Worm (Caenorhabditis elegans) whole organism, L1 larva: ENCODE data around the gene F46C5.7.
A peak's percentile ranks its signal among the peaks of the same experiment; 100 is the strongest.

Experiments
- C16A3.4 ChIP-seq: fragments of 150-350 bp; optimal IDR thresholded peaks from 2 replicates; lab custom pipeline; 2014; ENCODE audit warnings: missing biosample characterization, missing genetic modification characterization
- C34B4.2 ChIP-seq: sonication (generic microtip); optimal IDR thresholded peaks from 2 replicates; lab custom pipeline; 2017; ENCODE audit warnings: mild to moderate bottlenecking, missing genetic modification characterization, missing compliant biosample characterization
- Y116A8C.19 ChIP-seq: sonication (generic microtip); optimal IDR thresholded peaks from 2 replicates; lab custom pipeline; 2016; ENCODE audit warnings: missing compliant biosample characterization, missing genetic modification characterization, borderline replicate concordance
- aha-1 ChIP-seq: fragments of 150-350 bp; optimal IDR thresholded peaks from 2 replicates; lab custom pipeline; 2014; ENCODE audit warnings: missing biosample characterization, missing genetic modification characterization
- ama-1 ChIP-seq: fragments of 150-350 bp; optimal IDR thresholded peaks from 2 replicates; lab custom pipeline; 2014
- blmp-1 ChIP-seq: fragments of 150-350 bp; optimal IDR thresholded peaks from 2 replicates; lab custom pipeline; 2014; ENCODE audit warnings: missing biosample characterization, missing genetic modification characterization
- ceh-88 ChIP-seq: fragments of 200-800 bp; sonication (Bioruptor generic); IDR thresholded peaks from 2 replicates; pipeline ENCODE4 v1.3.6; 2022; ENCODE audit warnings: missing genetic modification characterization, missing compliant biosample characterization
- ceh-90 ChIP-seq: sonication (generic microtip); optimal IDR thresholded peaks from 2 replicates; lab custom pipeline; 2016; ENCODE audit warnings: missing genetic modification characterization, missing compliant biosample characterization
- dpl-1 ChIP-seq, 3 experiments: fragments of 150-350 bp in 2 of 3; sonication (generic microtip) in 1 of 3; optimal IDR thresholded peaks; 2 replicates each; lab custom pipeline; 2014 to 2017; ENCODE audit warnings: missing biosample characterization in 3 of 3, missing genetic modification characterization in 3 of 3, missing genetic modification reagents in 3 of 3
- dsc-1 ChIP-seq: sonication (generic microtip); optimal IDR thresholded peaks from 2 replicates; lab custom pipeline; 2016; ENCODE audit warnings: mild to moderate bottlenecking, missing genetic modification characterization, missing compliant biosample characterization
- egl-13 ChIP-seq: sonication (generic microtip); optimal IDR thresholded peaks from 2 replicates; lab custom pipeline; 2016; ENCODE audit warnings: missing genotype, missing genetic modification reagents, missing genetic modification characterization, missing compliant biosample characterization
- egl-27 ChIP-seq, 2 experiments: fragments of 150-350 bp in 1 of 2; sonication (generic microtip); optimal IDR thresholded peaks; 3 replicates each; lab custom pipeline; 2017 to 2018; ENCODE audit warnings: missing biosample characterization in 2 of 2, missing genetic modification characterization in 2 of 2, missing genetic modification reagents in 2 of 2
- elt-2 ChIP-seq: sonication (generic microtip); optimal IDR thresholded peaks from 2 replicates; lab custom pipeline; 2016; ENCODE audit warnings: missing genetic modification characterization, mild to moderate bottlenecking, inconsistent platforms, missing compliant biosample characterization, missing genetic modification reagents
- elt-3 ChIP-seq, 6 experiments: fragments of 150-350 bp in 1 of 6; sonication (generic microtip); optimal IDR thresholded peaks; 2 replicates each; lab custom pipeline; 2017 to 2018; ENCODE audit warnings: missing biosample characterization in 6 of 6, missing genetic modification characterization in 6 of 6, inconsistent platforms in 1 of 6
- ets-5 ChIP-seq: fragments of 200-800 bp; sonication (Bioruptor generic); IDR thresholded peaks from 2 replicates; pipeline ENCODE4 v1.3.6; 2022; ENCODE audit warnings: missing genetic modification characterization, missing compliant biosample characterization
- fkh-10 ChIP-seq: sonication (generic microtip); optimal IDR thresholded peaks from 2 replicates; lab custom pipeline; 2017; ENCODE audit warnings: missing biosample characterization, missing genetic modification reagents, missing genetic modification characterization
- fkh-4 ChIP-seq: sonication (generic microtip); optimal IDR thresholded peaks from 2 replicates; lab custom pipeline; 2016; ENCODE audit warnings: missing compliant biosample characterization, missing genetic modification characterization, borderline replicate concordance
- hpl-2 ChIP-seq: fragments of 150-350 bp; optimal IDR thresholded peaks from 2 replicates; lab custom pipeline; 2014; ENCODE audit warnings: missing biosample characterization, missing genetic modification reagents, missing genetic modification characterization
- jun-1 ChIP-seq: fragments of 150-350 bp; optimal IDR thresholded peaks from 2 replicates; lab custom pipeline; 2014; ENCODE audit warnings: missing biosample characterization, missing genetic modification reagents, missing genetic modification characterization
- lin-13 ChIP-seq: fragments of 150-350 bp; optimal IDR thresholded peaks from 2 replicates; lab custom pipeline; 2014; ENCODE audit warnings: missing biosample characterization, missing genetic modification reagents, missing genetic modification characterization
- lin-14 ChIP-seq: fragments of 200-800 bp; sonication (Bioruptor generic); optimal IDR thresholded peaks from 2 replicates; lab custom pipeline; 2018; ENCODE audit warnings: mild to moderate bottlenecking, missing genetic modification characterization, moderate library complexity, missing compliant biosample characterization
- lin-39 ChIP-seq: fragments of 150-350 bp; optimal IDR thresholded peaks from 2 replicates; lab custom pipeline; 2014; ENCODE audit warnings: missing biosample characterization, missing genetic modification reagents, missing genetic modification characterization
- lsy-2 ChIP-seq, 2 experiments: fragments of 150-350 bp; optimal IDR thresholded peaks; 2 replicates each; lab custom pipeline; 2014; ENCODE audit warnings: missing biosample characterization in 2 of 2, missing genetic modification characterization in 2 of 2
- mab-9 ChIP-seq: fragments of 200-800 bp; sonication (Bioruptor generic); IDR thresholded peaks from 2 replicates; pipeline ENCODE4 v1.3.6; 2022; ENCODE audit warnings: missing genetic modification reagents, missing genetic modification characterization, missing compliant biosample characterization
- mdl-1 ChIP-seq, 2 experiments: fragments of 150-350 bp; optimal IDR thresholded peaks; 2 replicates each; lab custom pipeline; 2014 to 2017; ENCODE audit warnings: missing biosample characterization in 2 of 2, missing genetic modification characterization in 2 of 2, inconsistent platforms in 1 of 2
- mep-1 ChIP-seq: fragments of 150-350 bp; optimal IDR thresholded peaks from 2 replicates; lab custom pipeline; 2014; ENCODE audit warnings: missing biosample characterization, missing genetic modification characterization
- nhr-12 ChIP-seq: sonication (generic microtip); optimal IDR thresholded peaks from 2 replicates; lab custom pipeline; 2017; ENCODE audit warnings: missing biosample characterization, missing genetic modification characterization
- nhr-19 ChIP-seq: fragments of 200-800 bp; sonication (Bioruptor generic); conservative IDR thresholded peaks from 2 replicates; pipeline ENCODE4 v1.3.6; 2022; ENCODE audit warnings: missing genetic modification characterization, missing compliant biosample characterization
- nhr-20 ChIP-seq: sonication (generic microtip); optimal IDR thresholded peaks from 2 replicates; lab custom pipeline; 2016; ENCODE audit warnings: mild to moderate bottlenecking, missing genetic modification characterization, missing compliant biosample characterization
- nhr-237 ChIP-seq: fragments of 150-350 bp; optimal IDR thresholded peaks from 2 replicates; lab custom pipeline; 2014; ENCODE audit warnings: missing biosample characterization, missing genetic modification characterization
- nhr-28 ChIP-seq: fragments of 150-350 bp; optimal IDR thresholded peaks from 2 replicates; lab custom pipeline; 2014; ENCODE audit warnings: missing biosample characterization, missing genetic modification characterization
- nhr-76 ChIP-seq: sonication (generic microtip); optimal IDR thresholded peaks from 2 replicates; lab custom pipeline; 2017; ENCODE audit warnings: missing biosample characterization, missing genetic modification characterization
- nhr-77 ChIP-seq: fragments of 150-350 bp; optimal IDR thresholded peaks from 2 replicates; lab custom pipeline; 2014; ENCODE audit warnings: missing biosample characterization, missing genetic modification characterization
- nhr-90 ChIP-seq: sonication (generic microtip); optimal IDR thresholded peaks from 2 replicates; lab custom pipeline; 2016; ENCODE audit warnings: mild to moderate bottlenecking, missing genetic modification characterization, missing compliant biosample characterization; ENCODE audit not compliant: poor library complexity
- pax-3 ChIP-seq: fragments of 200-800 bp; sonication (Bioruptor generic); optimal IDR thresholded peaks from 2 replicates; lab custom pipeline; 2018; ENCODE audit warnings: mild to moderate bottlenecking, missing genetic modification characterization, moderate library complexity, missing compliant biosample characterization
- rnt-1 ChIP-seq: sonication (generic microtip); optimal IDR thresholded peaks from 2 replicates; lab custom pipeline; 2016; ENCODE audit warnings: mild to moderate bottlenecking, missing genetic modification characterization, moderate library complexity, missing compliant biosample characterization
- skn-1 ChIP-seq: fragments of 150-350 bp; optimal IDR thresholded peaks from 2 replicates; lab custom pipeline; 2014; ENCODE audit warnings: missing biosample characterization, missing genetic modification characterization
- snpc-4 ChIP-seq: fragments of 150-350 bp; optimal IDR thresholded peaks from 2 replicates; lab custom pipeline; 2014; ENCODE audit warnings: missing biosample characterization, missing genetic modification characterization
- snu-23 ChIP-seq: sonication (generic microtip); optimal IDR thresholded peaks from 2 replicates; lab custom pipeline; 2016; ENCODE audit warnings: missing genetic modification characterization, missing compliant biosample characterization
- sox-4 ChIP-seq: sonication (generic microtip); optimal IDR thresholded peaks from 2 replicates; lab custom pipeline; 2016; ENCODE audit warnings: missing genetic modification characterization, missing compliant biosample characterization
- tbx-2 ChIP-seq: sonication (generic microtip); optimal IDR thresholded peaks from 2 replicates; lab custom pipeline; 2016; ENCODE audit warnings: missing genetic modification characterization, missing compliant biosample characterization
- unc-30 ChIP-seq: sonication (generic microtip); optimal IDR thresholded peaks from 2 replicates; lab custom pipeline; 2017; ENCODE audit warnings: missing biosample characterization, missing genetic modification characterization
- unc-62 ChIP-seq: fragments of 150-350 bp; optimal IDR thresholded peaks from 2 replicates; lab custom pipeline; 2014; ENCODE audit warnings: missing biosample characterization, missing genetic modification reagents, missing genetic modification characterization
- unc-86 ChIP-seq: sonication (generic microtip); optimal IDR thresholded peaks from 2 replicates; lab custom pipeline; 2016; ENCODE audit warnings: missing genetic modification characterization, missing compliant biosample characterization
- unc-98 ChIP-seq: fragments of 200-800 bp; sonication (Bioruptor generic); IDR thresholded peaks from 2 replicates; pipeline ENCODE4 v1.3.6; 2022; ENCODE audit warnings: missing genetic modification characterization, missing compliant biosample characterization
- vab-15 ChIP-seq: sonication (generic microtip); optimal IDR thresholded peaks from 2 replicates; lab custom pipeline; 2017; ENCODE audit warnings: missing genotype, mild to moderate bottlenecking, missing genetic modification characterization, missing compliant biosample characterization
- xbp-1 ChIP-seq: sonication (generic microtip); optimal IDR thresholded peaks from 2 replicates; lab custom pipeline; 2016; ENCODE audit warnings: missing genetic modification characterization, missing compliant biosample characterization
- zag-1 ChIP-seq: fragments of 150-350 bp; optimal IDR thresholded peaks from 2 replicates; lab custom pipeline; 2014; ENCODE audit warnings: missing biosample characterization, missing genetic modification characterization
- zip-4 ChIP-seq: fragments of 200-800 bp; sonication (Bioruptor generic); optimal IDR thresholded peaks from 2 replicates; lab custom pipeline; 2018; ENCODE audit warnings: mild to moderate bottlenecking, missing genetic modification characterization, moderate library complexity, missing compliant biosample characterization
- ztf-4 ChIP-seq: fragments of 150-350 bp; optimal IDR thresholded peaks from 2 replicates; lab custom pipeline; 2014; ENCODE audit warnings: missing biosample characterization, missing genetic modification characterization

The F46C5.7 gene

ce11 chrII:8813659-8814058, 25.5 kb upstream of the F46C5.7 start (continued):
- TF ChIP-seq jun-1 (tag; lab: Kevin White, UChicago) (no peak), unc-62 (GFP tag; lab: Kevin White, UChicago) (no peak), rnt-1 (tag; lab: Kevin White, UChicago) (no peak), lin-14 (peak; percentile 74), egl-27 (tag; optimal IDR thresholded peaks at IDR 0.05; lab: Kevin White, UChicago) (no peak), nhr-76 (tag; lab: Kevin White, UChicago) (no peak), ceh-88 (GFP tag; lab: Robert Waterston, UW) (no peak), pax-3 (tag; lab: Kevin White, UChicago) (no peak), ets-5 (GFP tag; lab: Robert Waterston, UW) (no peak), zip-4 (GFP tag; lab: Kevin White, UChicago) (no peak), Y116A8C.19 (tag; lab: Kevin White, UChicago) (no peak), unc-30 (tag; lab: Kevin White, UChicago) (no peak), nhr-90 (tag; lab: Kevin White, UChicago) (peak; percentile 74), xbp-1 (tag; lab: Kevin White, UChicago) (no peak), snu-23 (GFP tag; lab: Kevin White, UChicago) (peak; percentile 82), unc-98 (no peak), lsy-2 (tag; optimal IDR thresholded peaks at IDR 0.05; lab: Kevin White, UChicago) (peak in 1 of 2 experiments; percentile 90), vab-15 (peak; percentile 28), tbx-2 (peak; percentile 73), fkh-10 (no peak), C34B4.2 (no peak), ama-1 (no peak), fkh-4 (no peak), snpc-4 (tag; lab: Kevin White, UChicago) (no peak), mab-9 (GFP tag; lab: Robert Waterston, UW) (no peak), dsc-1 (tag; lab: Kevin White, UChicago) (no peak), nhr-28 (tag; lab: Kevin White, UChicago) (no peak), nhr-12 (tag; lab: Kevin White, UChicago) (no peak), dpl-1 (GFP tag; optimal IDR thresholded peaks at IDR 0.05; lab: Kevin White, UChicago) (peak; percentile 1 to 24 (median 21)), lin-13 (GFP tag; lab: Kevin White, UChicago) (peak; percentile 27), aha-1 (tag; lab: Kevin White, UChicago) (no peak), ceh-90 (tag; lab: Kevin White, UChicago) (no peak), blmp-1 (tag; lab: Kevin White, UChicago) (peak; percentile 86), egl-13 (no peak), unc-86 (tag; lab: Kevin White, UChicago) (no peak), mdl-1 (tag; optimal IDR thresholded peaks at IDR 0.05; lab: Kevin White, UChicago) (peak in 1 of 2 experiments; percentile 80)

- TF ChIP-seq aha-1 (tag; lab: Kevin White, UChicago) (no peak), ztf-4 (tag; lab: Kevin White, UChicago) (no peak), zag-1 (tag; lab: Kevin White, UChicago) (no peak), vab-15 (no peak), egl-13 (no peak), nhr-20 (tag; lab: Kevin White, UChicago) (no peak)
Observed at ce11 chrII:8814231-8814630, 24.9 kb upstream of the F46C5.7 start.

- TF ChIP-seq lsy-2 (tag; optimal IDR thresholded peaks at IDR 0.05; lab: Kevin White, UChicago) (peak in 1 of 2 experiments; percentile 24), unc-62 (GFP tag; lab: Kevin White, UChicago) (no peak), nhr-237 (tag; lab: Kevin White, UChicago) (no peak), fkh-4 (no peak), skn-1 (no peak), elt-3 (tag; optimal IDR thresholded peaks at IDR 0.05; lab: Kevin White, UChicago) (peak in 2 of 6 experiments; percentile 39 to 66), nhr-77 (tag; lab: Kevin White, UChicago) (no peak), ets-5 (GFP tag; lab: Robert Waterston, UW) (no peak), aha-1 (tag; lab: Kevin White, UChicago) (no peak), hpl-2 (GFP tag; lab: Kevin White, UChicago) (peak; percentile 15), sox-4 (tag; lab: Kevin White, UChicago) (no peak), mep-1 (tag; lab: Kevin White, UChicago) (no peak), lin-14 (peak; percentile 25), snpc-4 (tag; lab: Kevin White, UChicago) (no peak), nhr-19 (GFP tag; lab: Robert Waterston, UW) (peak; percentile 42), elt-2 (tag; lab: Kevin White, UChicago) (no peak), mab-9 (GFP tag; lab: Robert Waterston, UW) (0 out of 2 replicates have a peak, but pooled peaks have one; percentile 10), fkh-10 (no peak), nhr-90 (tag; lab: Kevin White, UChicago) (peak; percentile 51), unc-86 (tag; lab: Kevin White, UChicago) (no peak), lin-39 (no peak), egl-13 (no peak), C16A3.4 (tag; lab: Kevin White, UChicago) (peak; percentile 28)
Observed at ce11 chrII:8817225-8817624, 21.9 kb upstream of the F46C5.7 start.
